Worm (Caenorhabditis elegans) whole organism, L1 larva: ENCODE results near the gene str-130.

Experiments
- C16A3.4 ChIP-seq: fragments of 150-350 bp; optimal IDR thresholded peaks from 2 replicates; lab custom pipeline; 2014; ENCODE audit warnings: missing biosample characterization, missing genetic modification characterization
- F16B12.6 ChIP-seq: fragments of 150-350 bp; optimal IDR thresholded peaks from 2 replicates; lab custom pipeline; 2014; ENCODE audit warnings: missing biosample characterization, missing genetic modification characterization
- Y116A8C.19 ChIP-seq: sonication (generic microtip); optimal IDR thresholded peaks from 2 replicates; lab custom pipeline; 2016; ENCODE audit warnings: missing compliant biosample characterization, missing genetic modification characterization, borderline replicate concordance
- alr-1 ChIP-seq: fragments of 200-800 bp; sonication (Bioruptor generic); optimal IDR thresholded peaks from 2 replicates; lab custom pipeline; 2018; ENCODE audit warnings: borderline replicate concordance, mild to moderate bottlenecking, missing genetic modification characterization, missing compliant biosample characterization
- aly-2 ChIP-seq: fragments of 150-350 bp; optimal IDR thresholded peaks from 2 replicates; lab custom pipeline; 2014; ENCODE audit warnings: missing biosample characterization, missing genetic modification characterization
- ama-1 ChIP-seq: fragments of 150-350 bp; optimal IDR thresholded peaks from 2 replicates; lab custom pipeline; 2014
- blmp-1 ChIP-seq: fragments of 150-350 bp; optimal IDR thresholded peaks from 2 replicates; lab custom pipeline; 2014; ENCODE audit warnings: missing biosample characterization, missing genetic modification characterization
- ceh-63 ChIP-seq: fragments of 200-800 bp; sonication (Bioruptor generic); optimal IDR thresholded peaks from 2 replicates; lab custom pipeline; 2018; ENCODE audit warnings: mild to moderate bottlenecking, missing genetic modification characterization, missing compliant biosample characterization
- ceh-82 ChIP-seq, 3 experiments: fragments of 150-350 bp in 1 of 3; sonication (generic microtip) in 2 of 3; optimal IDR thresholded peaks; 2 replicates each; lab custom pipeline; 2014 to 2017; ENCODE audit warnings: missing biosample characterization in 3 of 3, missing genetic modification characterization in 3 of 3
- ceh-88 ChIP-seq: fragments of 200-800 bp; sonication (Bioruptor generic); IDR thresholded peaks from 2 replicates; pipeline ENCODE4 v1.3.6; 2022; ENCODE audit warnings: missing genetic modification characterization, missing compliant biosample characterization
- ces-1 ChIP-seq: fragments of 150-350 bp; optimal IDR thresholded peaks from 2 replicates; lab custom pipeline; 2014; ENCODE audit warnings: missing biosample characterization, missing genetic modification reagents, missing genetic modification characterization
- dpl-1 ChIP-seq, 3 experiments: fragments of 150-350 bp in 2 of 3; sonication (generic microtip) in 1 of 3; optimal IDR thresholded peaks; 2 replicates each; lab custom pipeline; 2014 to 2017; ENCODE audit warnings: missing biosample characterization in 3 of 3, missing genetic modification characterization in 3 of 3, missing genetic modification reagents in 3 of 3
- dsc-1 ChIP-seq: sonication (generic microtip); optimal IDR thresholded peaks from 2 replicates; lab custom pipeline; 2016; ENCODE audit warnings: mild to moderate bottlenecking, missing genetic modification characterization, missing compliant biosample characterization
- efl-3 ChIP-seq: fragments of 200-800 bp; sonication (Bioruptor generic); optimal IDR thresholded peaks from 2 replicates; lab custom pipeline; 2018; ENCODE audit warnings: mild to moderate bottlenecking, missing genetic modification characterization, missing compliant biosample characterization
- elt-2 ChIP-seq: sonication (generic microtip); optimal IDR thresholded peaks from 2 replicates; lab custom pipeline; 2016; ENCODE audit warnings: missing genetic modification characterization, mild to moderate bottlenecking, inconsistent platforms, missing compliant biosample characterization, missing genetic modification reagents
- elt-3 ChIP-seq, 6 experiments: fragments of 150-350 bp in 1 of 6; sonication (generic microtip); optimal IDR thresholded peaks; 2 replicates each; lab custom pipeline; 2017 to 2018; ENCODE audit warnings: missing biosample characterization in 6 of 6, missing genetic modification characterization in 6 of 6, inconsistent platforms in 1 of 6
- ets-5 ChIP-seq: fragments of 200-800 bp; sonication (Bioruptor generic); IDR thresholded peaks from 2 replicates; pipeline ENCODE4 v1.3.6; 2022; ENCODE audit warnings: missing genetic modification characterization, missing compliant biosample characterization
- grh-1 ChIP-seq: fragments of 200-800 bp; sonication (Bioruptor generic); IDR thresholded peaks from 2 replicates; pipeline ENCODE4 v1.3.6; 2022; ENCODE audit warnings: missing genetic modification reagents, missing genetic modification characterization, missing compliant biosample characterization
- irx-1 ChIP-seq: sonication (generic microtip); optimal IDR thresholded peaks from 2 replicates; lab custom pipeline; 2016; ENCODE audit warnings: missing genetic modification characterization, missing compliant biosample characterization
- isw-1 ChIP-seq: fragments of 200-800 bp; sonication (Bioruptor generic); IDR thresholded peaks from 2 replicates; pipeline ENCODE4 v1.3.6; 2022; ENCODE audit warnings: missing genetic modification characterization, missing compliant biosample characterization
- lin-13 ChIP-seq: fragments of 150-350 bp; optimal IDR thresholded peaks from 2 replicates; lab custom pipeline; 2014; ENCODE audit warnings: missing biosample characterization, missing genetic modification reagents, missing genetic modification characterization
- lin-39 ChIP-seq: fragments of 150-350 bp; optimal IDR thresholded peaks from 2 replicates; lab custom pipeline; 2014; ENCODE audit warnings: missing biosample characterization, missing genetic modification reagents, missing genetic modification characterization
- lir-3 ChIP-seq: sonication (generic microtip); optimal IDR thresholded peaks from 2 replicates; lab custom pipeline; 2016; ENCODE audit warnings: mild to moderate bottlenecking, missing genetic modification characterization, moderate library complexity, missing compliant biosample characterization; ENCODE audit not compliant: poor library complexity
- lsy-2 ChIP-seq, 2 experiments: fragments of 150-350 bp; optimal IDR thresholded peaks; 2 replicates each; lab custom pipeline; 2014; ENCODE audit warnings: missing biosample characterization in 2 of 2, missing genetic modification characterization in 2 of 2
- nhr-19 ChIP-seq: fragments of 200-800 bp; sonication (Bioruptor generic); conservative IDR thresholded peaks from 2 replicates; pipeline ENCODE4 v1.3.6; 2022; ENCODE audit warnings: missing genetic modification characterization, missing compliant biosample characterization
- nhr-20 ChIP-seq: sonication (generic microtip); optimal IDR thresholded peaks from 2 replicates; lab custom pipeline; 2016; ENCODE audit warnings: mild to moderate bottlenecking, missing genetic modification characterization, missing compliant biosample characterization
- nhr-71 ChIP-seq: sonication (generic microtip); optimal IDR thresholded peaks from 2 replicates; lab custom pipeline; 2016; ENCODE audit warnings: mild to moderate bottlenecking, missing genetic modification characterization, moderate library complexity, missing compliant biosample characterization
- nhr-76 ChIP-seq: sonication (generic microtip); optimal IDR thresholded peaks from 2 replicates; lab custom pipeline; 2017; ENCODE audit warnings: missing biosample characterization, missing genetic modification characterization
- nhr-77 ChIP-seq: fragments of 150-350 bp; optimal IDR thresholded peaks from 2 replicates; lab custom pipeline; 2014; ENCODE audit warnings: missing biosample characterization, missing genetic modification characterization
- nhr-84 ChIP-seq: sonication (generic microtip); optimal IDR thresholded peaks from 2 replicates; lab custom pipeline; 2017; ENCODE audit warnings: missing biosample characterization, missing genetic modification characterization
- nhr-85 ChIP-seq: sonication (generic microtip); peaks from one replicate; lab custom pipeline; 2016; ENCODE audit warnings: missing genetic modification characterization, inconsistent platforms, missing compliant biosample characterization
- nhr-90 ChIP-seq: sonication (generic microtip); optimal IDR thresholded peaks from 2 replicates; lab custom pipeline; 2016; ENCODE audit warnings: mild to moderate bottlenecking, missing genetic modification characterization, missing compliant biosample characterization; ENCODE audit not compliant: poor library complexity
- pax-3 ChIP-seq: fragments of 200-800 bp; sonication (Bioruptor generic); optimal IDR thresholded peaks from 2 replicates; lab custom pipeline; 2018; ENCODE audit warnings: mild to moderate bottlenecking, missing genetic modification characterization, moderate library complexity, missing compliant biosample characterization
- snpc-4 ChIP-seq: fragments of 150-350 bp; optimal IDR thresholded peaks from 2 replicates; lab custom pipeline; 2014; ENCODE audit warnings: missing biosample characterization, missing genetic modification characterization
- snu-23 ChIP-seq: sonication (generic microtip); optimal IDR thresholded peaks from 2 replicates; lab custom pipeline; 2016; ENCODE audit warnings: missing genetic modification characterization, missing compliant biosample characterization
- sptf-1 ChIP-seq: fragments of 150-350 bp; optimal IDR thresholded peaks from 2 replicates; lab custom pipeline; 2014; ENCODE audit warnings: missing biosample characterization, missing genetic modification characterization
- swsn-7 ChIP-seq: sonication (generic microtip); optimal IDR thresholded peaks from 2 replicates; lab custom pipeline; 2016; ENCODE audit warnings: missing genetic modification characterization, missing compliant biosample characterization
- tbx-2 ChIP-seq: sonication (generic microtip); optimal IDR thresholded peaks from 2 replicates; lab custom pipeline; 2016; ENCODE audit warnings: missing genetic modification characterization, missing compliant biosample characterization
- unc-130 ChIP-seq: fragments of 150-350 bp; optimal IDR thresholded peaks from 2 replicates; lab custom pipeline; 2017; ENCODE audit warnings: missing biosample characterization, missing genetic modification characterization, inconsistent platforms
- unc-62 ChIP-seq: fragments of 150-350 bp; optimal IDR thresholded peaks from 2 replicates; lab custom pipeline; 2014; ENCODE audit warnings: missing biosample characterization, missing genetic modification reagents, missing genetic modification characterization
- unc-98 ChIP-seq: fragments of 200-800 bp; sonication (Bioruptor generic); IDR thresholded peaks from 2 replicates; pipeline ENCODE4 v1.3.6; 2022; ENCODE audit warnings: missing genetic modification characterization, missing compliant biosample characterization
- vab-15 ChIP-seq: sonication (generic microtip); optimal IDR thresholded peaks from 2 replicates; lab custom pipeline; 2017; ENCODE audit warnings: missing genotype, mild to moderate bottlenecking, missing genetic modification characterization, missing compliant biosample characterization
- xbp-1 ChIP-seq: sonication (generic microtip); optimal IDR thresholded peaks from 2 replicates; lab custom pipeline; 2016; ENCODE audit warnings: missing genetic modification characterization, missing compliant biosample characterization
- ztf-4 ChIP-seq: fragments of 150-350 bp; optimal IDR thresholded peaks from 2 replicates; lab custom pipeline; 2014; ENCODE audit warnings: missing biosample characterization, missing genetic modification characterization

str-130 gene

ce11 chrV:8081579-8081978 lies 8.9 kb downstream of the str-130 start, which contains the start of gene str-131:
Gene str-131, minus strand, starts transcription at chrV:8081679.
- TF ChIP-seq ama-1 (lab: Kevin White, UChicago) (no peak), lin-13 (no peak), dpl-1 (GFP tag; optimal IDR thresholded peaks at IDR 0.05; lab: Kevin White, UChicago) (no peak), irx-1 (no peak), nhr-84 (no peak), ceh-82 (tag; optimal IDR thresholded peaks at IDR 0.05; lab: Kevin White, UChicago) (no peak), pax-3 (tag; lab: Kevin White, UChicago) (no peak), nhr-90 (tag; lab: Kevin White, UChicago) (no peak), swsn-7 (tag; lab: Kevin White, UChicago) (no peak), dsc-1 (tag; lab: Kevin White, UChicago) (no peak), nhr-76 (tag; lab: Kevin White, UChicago) (no peak), lir-3 (no peak), efl-3 (GFP tag; lab: Kevin White, UChicago) (no peak)

ce11 chrV:8079813-8080212 lies 10.7 kb downstream of the str-130 start:
- TF ChIP-seq nhr-85 (peak; percentile 86), nhr-84 (no peak), nhr-20 (tag; lab: Kevin White, UChicago) (peak; percentile 65), tbx-2 (tag; lab: Kevin White, UChicago) (no peak), efl-3 (GFP tag; lab: Kevin White, UChicago) (no peak), blmp-1 (tag; lab: Kevin White, UChicago) (peak; percentile 27), nhr-71 (tag; lab: Kevin White, UChicago) (peak; percentile 56), nhr-90 (tag; lab: Kevin White, UChicago) (peak; percentile 29), nhr-19 (GFP tag; lab: Robert Waterston, UW) (peak; percentile 25), elt-3 (tag; optimal IDR thresholded peaks at IDR 0.05; lab: Kevin White, UChicago) (peak in 5 of 6 experiments; percentile 8 to 54 (median 38))

ce11 chrV:8075712-8076111 lies 14.8 kb downstream of the str-130 start, which contains the start of gene catp-3:
Gene catp-3, plus strand, starts transcription at chrV:8076012.
- no peak for TF ChIP-seq blmp-1 (tag; lab: Kevin White, UChicago)
- no peak for TF ChIP-seq unc-62
- no peak for TF ChIP-seq grh-1
- TF ChIP-seq vab-15 (tag; lab: Kevin White, UChicago): no peak
- no peak for TF ChIP-seq aly-2 (tag; lab: Kevin White, UChicago)
- TF ChIP-seq swsn-7 (tag; lab: Kevin White, UChicago): no peak
- no peak for TF ChIP-seq sptf-1
- no peak for TF ChIP-seq isw-1 (GFP tag; lab: Robert Waterston, UW)
- no peak for TF ChIP-seq ceh-88 (GFP tag; lab: Robert Waterston, UW)
- TF ChIP-seq Y116A8C.19 (tag; lab: Kevin White, UChicago): no peak

ce11 chrV:8073162-8073561 lies 17.3 kb downstream of the str-130 start:
- no peak for TF ChIP-seq isw-1 (GFP tag; lab: Robert Waterston, UW)
- peak; percentile 29 for TF ChIP-seq nhr-20 (tag; lab: Kevin White, UChicago)
- no peak for TF ChIP-seq elt-2 (tag; lab: Kevin White, UChicago)
- TF ChIP-seq nhr-85: peak; percentile 85
- TF ChIP-seq xbp-1 (tag; lab: Kevin White, UChicago): no peak
- TF ChIP-seq unc-130: no peak
- TF ChIP-seq C16A3.4: no peak
- TF ChIP-seq alr-1 (tag; lab: Kevin White, UChicago): no peak
- TF ChIP-seq dsc-1 (tag; lab: Kevin White, UChicago): peak; percentile 56
- no peak for TF ChIP-seq lsy-2 (tag; optimal IDR thresholded peaks at IDR 0.05; lab: Kevin White, UChicago)
- TF ChIP-seq F16B12.6 (tag; lab: Kevin White, UChicago): no peak
- TF ChIP-seq lir-3: no peak
- no peak for TF ChIP-seq tbx-2 (tag; lab: Kevin White, UChicago)
- TF ChIP-seq irx-1: no peak
- no peak for TF ChIP-seq ztf-4 (tag; lab: Kevin White, UChicago)
- TF ChIP-seq snpc-4 (tag; lab: Kevin White, UChicago): no peak
- peak; percentile 89 for TF ChIP-seq blmp-1 (tag; lab: Kevin White, UChicago)
- TF ChIP-seq lin-39 (tag; lab: Kevin White, UChicago): no peak
- no peak for TF ChIP-seq ces-1
- no peak for TF ChIP-seq ceh-63 (GFP tag; lab: Kevin White, UChicago)
- TF ChIP-seq ets-5 (GFP tag; lab: Robert Waterston, UW): no peak
- TF ChIP-seq snu-23 (GFP tag; lab: Kevin White, UChicago): no peak
- no peak for TF ChIP-seq nhr-77 (tag; lab: Kevin White, UChicago)
- no peak for TF ChIP-seq Y116A8C.19 (tag; lab: Kevin White, UChicago)
- TF ChIP-seq elt-3 (tag; optimal IDR thresholded peaks at IDR 0.05; lab: Kevin White, UChicago): peak in 5 of 6 experiments; percentile 78 to 89 (median 86)
- no peak for TF ChIP-seq unc-98
